Worm (Caenorhabditis elegans) whole organism, L4 larva: ENCODE measurements around the gene ubh-3.

Experiments used
- D1046.2 ChIP-seq: fragments of 200-800 bp; sonication (Bioruptor generic); IDR thresholded peaks from 2 replicates; pipeline ENCODE4 v1.3.6; 2022; ENCODE audit warnings: missing genetic modification characterization, missing compliant biosample characterization
- F26F4.8 ChIP-seq: fragments of 200-800 bp; sonication (Bioruptor generic); conservative IDR thresholded peaks from 2 replicates; pipeline ENCODE4 v1.3.6; 2022; ENCODE audit warnings: missing genetic modification characterization, missing compliant biosample characterization
- T26A8.4 ChIP-seq: fragments of 200-800 bp; sonication (Bioruptor generic); IDR thresholded peaks from 2 replicates; pipeline ENCODE4 v1.3.6; 2022; ENCODE audit warnings: missing genetic modification characterization, missing compliant biosample characterization
- Y5F2A.4 ChIP-seq: fragments of 200-800 bp; sonication (Bioruptor generic); optimal IDR thresholded peaks from 2 replicates; lab custom pipeline; 2018; ENCODE audit warnings: mild to moderate bottlenecking, missing genetic modification characterization, missing compliant biosample characterization
- Y75B8A.6 ChIP-seq: fragments of 200-800 bp; sonication (Bioruptor generic); IDR thresholded peaks from 2 replicates; pipeline ENCODE4 v1.3.6; 2022; ENCODE audit warnings: missing genetic modification reagents, missing genetic modification characterization, missing compliant biosample characterization
- ZK546.5 ChIP-seq, 2 experiments: sonication (generic microtip); optimal IDR thresholded peaks; 2 replicates each; lab custom pipeline; 2017; ENCODE audit warnings: missing biosample characterization in 2 of 2, missing genetic modification characterization in 2 of 2
- attf-4 ChIP-seq: sonication (generic microtip); optimal IDR thresholded peaks from 3 replicates; lab custom pipeline; 2017; ENCODE audit warnings: missing biosample characterization, missing genetic modification characterization
- ceh-82 ChIP-seq: sonication (generic microtip); optimal IDR thresholded peaks from 2 replicates; lab custom pipeline; 2017; ENCODE audit warnings: missing biosample characterization, missing genetic modification characterization
- ctbp-1 ChIP-seq: fragments of 200-800 bp; sonication (Bioruptor generic); IDR thresholded peaks from 2 replicates; pipeline ENCODE4 v1.3.6; 2022; ENCODE audit warnings: missing genetic modification reagents, missing genetic modification characterization, missing compliant biosample characterization
- dmd-6 ChIP-seq: fragments of 200-800 bp; sonication (Bioruptor generic); IDR thresholded peaks from 2 replicates; pipeline ENCODE4 v1.3.6; 2022; ENCODE audit warnings: missing genetic modification reagents, missing genetic modification characterization, missing compliant biosample characterization
- dmd-8 ChIP-seq: fragments of 200-800 bp; sonication (Bioruptor generic); IDR thresholded peaks from 2 replicates; pipeline ENCODE4 v1.3.6; 2022; ENCODE audit warnings: missing genetic modification characterization, missing compliant biosample characterization
- hlh-11 ChIP-seq: fragments of 200-800 bp; sonication (Bioruptor generic); optimal IDR thresholded peaks from 2 replicates; lab custom pipeline; 2018; ENCODE audit warnings: mild to moderate bottlenecking, missing genetic modification characterization, missing compliant biosample characterization
- hmg-1.1 ChIP-seq: fragments of 200-800 bp; sonication (Bioruptor generic); IDR thresholded peaks from 2 replicates; pipeline ENCODE4 v1.3.6; 2022; ENCODE audit warnings: missing genetic modification reagents, missing genetic modification characterization, missing compliant biosample characterization
- jun-1 ChIP-seq: fragments of 150-350 bp; optimal IDR thresholded peaks from 2 replicates; lab custom pipeline; 2014; ENCODE audit warnings: missing biosample characterization, missing genetic modification reagents, missing genetic modification characterization
- lin-38 ChIP-seq: fragments of 200-800 bp; sonication (Bioruptor generic); IDR thresholded peaks from 2 replicates; pipeline ENCODE4 v1.3.6; 2022; ENCODE audit warnings: missing genetic modification reagents, missing genetic modification characterization, missing compliant biosample characterization
- lin-39 ChIP-seq: fragments of 150-350 bp; optimal IDR thresholded peaks from 2 replicates; lab custom pipeline; 2014; ENCODE audit warnings: missing biosample characterization, missing genetic modification reagents, missing genetic modification characterization
- mdl-1 ChIP-seq, 2 experiments: fragments of 150-350 bp in 1 of 2; sonication (generic microtip) in 1 of 2; optimal IDR thresholded peaks; 2 replicates each; lab custom pipeline; 2014 to 2017; ENCODE audit warnings: missing biosample characterization in 2 of 2, missing genetic modification characterization in 2 of 2
- mdt-29 ChIP-seq: fragments of 200-800 bp; sonication (Bioruptor generic); IDR thresholded peaks from 2 replicates; pipeline ENCODE4 v1.3.6; 2022; ENCODE audit warnings: missing genetic modification reagents, missing genetic modification characterization, missing compliant biosample characterization
- mep-1 ChIP-seq: fragments of 150-350 bp; sonication (generic microtip); optimal IDR thresholded peaks from 3 replicates; lab custom pipeline; 2014; ENCODE audit warnings: missing biosample characterization, missing genetic modification characterization
- mes-2 ChIP-seq: sonication (generic microtip); optimal IDR thresholded peaks from 2 replicates; lab custom pipeline; 2016; ENCODE audit warnings: missing genotype, mild to moderate bottlenecking, missing genetic modification characterization, missing compliant biosample characterization; ENCODE audit not compliant: poor library complexity, severe bottlenecking
- mxl-2 ChIP-seq: fragments of 200-800 bp; sonication (Bioruptor generic); conservative IDR thresholded peaks from 2 replicates; pipeline ENCODE4 v1.3.6; 2022; ENCODE audit warnings: missing genetic modification reagents, missing genetic modification characterization, missing compliant biosample characterization
- mxl-3 ChIP-seq: fragments of 200-800 bp; sonication (Bioruptor generic); optimal IDR thresholded peaks from 2 replicates; lab custom pipeline; 2018; ENCODE audit warnings: mild to moderate bottlenecking, missing genetic modification characterization, missing compliant biosample characterization
- nhr-10 ChIP-seq: fragments of 150-350 bp; optimal IDR thresholded peaks from 2 replicates; lab custom pipeline; 2014; ENCODE audit warnings: missing biosample characterization, missing genetic modification characterization
- nhr-11 ChIP-seq: fragments of 150-350 bp; optimal IDR thresholded peaks from 2 replicates; lab custom pipeline; 2014; ENCODE audit warnings: missing biosample characterization, missing genetic modification characterization
- nhr-28 ChIP-seq: fragments of 150-350 bp; optimal IDR thresholded peaks from 2 replicates; lab custom pipeline; 2014; ENCODE audit warnings: missing biosample characterization, missing genetic modification characterization
- nhr-41 ChIP-seq: fragments of 200-800 bp; sonication (Bioruptor generic); IDR thresholded peaks from 2 replicates; pipeline ENCODE4 v1.3.6; 2022; ENCODE audit warnings: missing genetic modification reagents, missing genetic modification characterization, missing compliant biosample characterization
- nhr-48 ChIP-seq: sonication (generic microtip); optimal IDR thresholded peaks from 2 replicates; lab custom pipeline; 2016; ENCODE audit warnings: mild to moderate bottlenecking, missing genetic modification characterization, missing compliant biosample characterization
- nhr-76 ChIP-seq: fragments of 150-350 bp; optimal IDR thresholded peaks from 2 replicates; lab custom pipeline; 2014; ENCODE audit warnings: missing biosample characterization, missing genetic modification characterization
- nhr-77 ChIP-seq: fragments of 150-350 bp; optimal IDR thresholded peaks from 2 replicates; lab custom pipeline; 2014; ENCODE audit warnings: missing biosample characterization, missing genetic modification characterization
- pqm-1 ChIP-seq: sonication (generic microtip); optimal IDR thresholded peaks from 2 replicates; lab custom pipeline; 2017; ENCODE audit warnings: missing biosample characterization, missing genetic modification characterization
- set-16 ChIP-seq: fragments of 200-800 bp; sonication (Bioruptor generic); IDR thresholded peaks from 2 replicates; pipeline ENCODE4 v1.3.6; 2022; ENCODE audit warnings: missing genetic modification reagents, missing genetic modification characterization, missing compliant biosample characterization
- snpc-1.2 ChIP-seq: fragments of 200-800 bp; sonication (Bioruptor generic); IDR thresholded peaks from 2 replicates; pipeline ENCODE4 v1.3.6; 2022; ENCODE audit warnings: missing genetic modification reagents, missing genetic modification characterization, missing compliant biosample characterization
- spr-1 ChIP-seq: sonication (generic microtip); optimal IDR thresholded peaks from 2 replicates; lab custom pipeline; 2016; ENCODE audit warnings: mild to moderate bottlenecking, missing genetic modification characterization, missing compliant biosample characterization
- spr-3 ChIP-seq: fragments of 200-800 bp; sonication (Bioruptor generic); optimal IDR thresholded peaks from 2 replicates; lab custom pipeline; 2018; ENCODE audit warnings: mild to moderate bottlenecking, missing genetic modification characterization, missing compliant biosample characterization
- unc-130 ChIP-seq: sonication (generic microtip); optimal IDR thresholded peaks from 2 replicates; lab custom pipeline; 2016; ENCODE audit warnings: missing genetic modification reagents, missing genetic modification characterization, missing compliant biosample characterization
- unc-39 ChIP-seq: sonication (generic microtip); optimal IDR thresholded peaks from 2 replicates; lab custom pipeline; 2017; ENCODE audit warnings: missing biosample characterization, missing genetic modification characterization
- unc-62 ChIP-seq, 3 experiments: fragments of 150-350 bp in 1 of 3; sonication (generic microtip); optimal IDR thresholded peaks in 2 of 3; peaks in 1 of 3; 1 replicate in 1 of 3; 2 replicates in 2 of 3; lab custom pipeline; 2014 to 2017; ENCODE audit warnings: missing biosample characterization in 3 of 3, missing genetic modification characterization in 3 of 3, missing genetic modification reagents in 3 of 3, missing genotype in 1 of 3

Gene ubh-3

DNA sequence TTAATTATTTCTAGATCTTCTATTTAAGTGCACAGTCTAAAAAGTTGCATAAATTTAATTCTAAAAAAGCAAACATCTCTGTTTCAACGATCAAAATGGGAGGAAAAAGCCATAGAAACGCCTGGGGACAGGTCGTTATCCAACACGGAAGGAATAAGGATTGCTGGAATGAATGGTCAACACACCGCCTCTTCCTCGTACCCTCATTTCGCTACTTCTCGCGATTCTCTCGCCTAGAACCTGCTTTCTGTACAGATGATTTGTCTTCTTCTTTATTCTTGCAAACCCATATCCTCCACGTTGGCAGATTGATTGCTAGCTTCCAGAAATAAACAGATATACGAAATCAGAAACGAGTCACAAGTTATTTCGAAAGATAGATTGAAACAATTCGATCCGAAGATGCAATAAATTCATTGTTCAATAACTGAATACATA lies 6.3 kb upstream of the ubh-3 start, which contains the start of gene dpy-11 (continued):
- peak; percentile 39 for TF ChIP-seq nhr-77 (tag; lab: Kevin White, UChicago)
- peak; percentile 12 for TF ChIP-seq spr-3 (GFP tag; lab: Kevin White, UChicago)
- no peak for TF ChIP-seq unc-130 (GFP tag; lab: Kevin White, UChicago)

DNA sequence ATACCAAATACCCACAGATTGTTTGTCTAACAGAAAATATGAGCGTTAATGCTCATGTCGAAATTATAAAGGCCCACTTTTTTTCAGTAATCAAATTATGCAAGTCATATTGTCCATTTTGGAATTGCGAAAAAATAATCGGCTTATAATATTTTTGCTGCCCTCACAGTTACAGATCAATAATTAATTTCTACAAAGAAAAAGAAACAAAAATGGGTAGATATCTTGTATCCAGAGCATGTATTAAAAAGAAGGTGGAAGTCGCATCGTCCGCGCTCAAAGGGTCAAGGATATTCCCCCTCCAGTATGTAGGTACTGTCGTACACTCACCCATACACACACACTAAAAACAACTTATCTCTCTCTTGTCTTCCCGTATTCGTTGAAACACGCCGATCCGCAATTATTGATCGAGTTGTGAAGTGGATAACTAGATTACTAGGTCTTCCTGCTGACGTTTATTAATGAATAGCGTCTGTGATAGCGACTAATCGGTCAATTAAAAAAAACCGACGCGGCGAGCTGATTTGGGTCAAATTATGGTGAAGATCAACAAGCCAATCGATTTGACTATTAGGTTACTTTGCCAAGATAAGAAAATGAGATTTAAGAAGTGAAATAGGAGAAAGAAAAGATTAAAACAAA lies 5.3 kb upstream of the ubh-3 start:
- TF ChIP-seq jun-1 (tag; lab: Kevin White, UChicago), result no peak
- TF ChIP-seq unc-62 (GFP tag; optimal IDR thresholded peaks at IDR 0.05 in 1 of 2; lab: Kevin White, UChicago), result peak in 1 of 2 experiments; percentile 95
- no peak for TF ChIP-seq unc-62 (tag; optimal IDR thresholded peaks at IDR 0.05; lab: Kevin White, UChicago)

DNA sequence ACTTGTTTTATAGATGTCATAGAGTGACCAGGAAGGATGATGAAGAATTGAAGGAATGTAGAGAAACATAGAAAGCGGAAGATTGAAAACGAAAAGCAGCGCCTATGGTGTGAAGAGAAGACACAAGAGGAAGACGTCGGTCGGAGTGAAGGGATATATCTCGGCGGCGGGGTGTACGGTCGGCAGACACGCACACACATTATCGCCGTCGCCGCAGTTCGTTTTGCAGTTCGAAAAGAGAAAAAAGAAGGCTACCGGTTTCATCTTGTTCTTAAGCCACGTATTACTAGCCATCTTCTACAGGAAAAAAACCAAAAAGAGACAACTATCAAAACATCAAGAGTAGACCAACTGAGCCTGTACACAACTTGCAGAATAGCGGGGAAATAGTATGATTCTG lies 4.8 kb upstream of the ubh-3 start:
- TF ChIP-seq hlh-11 (peak; percentile 29), mes-2 (no peak), nhr-48 (tag; lab: Kevin White, UChicago) (peak; percentile 2), mep-1 (tag; lab: Kevin White, UChicago) (no peak), unc-39 (no peak), mdl-1 (tag; optimal IDR thresholded peaks at IDR 0.05; lab: Kevin White, UChicago) (no peak), spr-3 (GFP tag; lab: Kevin White, UChicago) (no peak), nhr-28 (peak; percentile 6), mxl-2 (GFP tag; lab: Robert Waterston, UW) (no peak), mdt-29 (no peak), set-16 (GFP tag; lab: Robert Waterston, UW) (0 out of 2 replicates have a peak, but pooled peaks have one; percentile 8), lin-38 (GFP tag; lab: Robert Waterston, UW) (peak; percentile 17; the same call in 1 of the 2 replicates), ctbp-1 (GFP tag; lab: Robert Waterston, UW) (0 out of 2 replicates have a peak, but pooled peaks have one; percentile 7), mxl-3 (GFP tag; lab: Kevin White, UChicago) (peak; percentile 63)

DNA sequence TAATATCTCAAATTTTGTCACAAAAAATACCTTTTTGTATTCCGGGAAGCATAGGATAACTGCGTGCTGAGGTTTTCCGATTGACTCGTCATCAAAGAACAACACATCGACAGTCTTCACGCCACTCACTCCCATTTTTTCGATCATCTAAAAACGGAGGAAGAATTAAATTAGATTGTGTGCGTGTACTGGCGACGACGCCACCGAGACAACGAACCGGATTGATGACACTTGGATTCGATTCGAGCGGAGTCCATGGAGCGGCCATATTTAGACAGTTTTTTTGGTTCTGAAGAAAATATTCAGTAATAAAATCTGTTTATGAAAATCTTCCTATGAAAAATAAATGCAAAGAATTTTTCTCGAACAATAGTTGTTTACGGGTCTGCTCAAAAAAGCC lies 2.5 kb upstream of the ubh-3 start, which contains the start of gene ubh-1:
TSS of gene ubh-1 (minus strand) at position 289 of the 400 bp plus-strand sequence.
- TF ChIP-seq mep-1 (tag; lab: Kevin White, UChicago) (no peak), ceh-82 (tag; lab: Kevin White, UChicago) (no peak), Y75B8A.6 (no peak), spr-1 (no peak), hmg-1.1 (GFP tag; lab: Robert Waterston, UW) (no peak), snpc-1.2 (GFP tag; lab: Robert Waterston, UW) (no peak), mes-2 (peak; percentile 25), T26A8.4 (GFP tag; lab: Robert Waterston, UW) (peak; percentile 46), unc-62 (GFP tag; optimal IDR thresholded peaks at IDR 0.05 in 1 of 2; lab: Kevin White, UChicago) (peak in 1 of 2 experiments; percentile 96), unc-62 (tag; optimal IDR thresholded peaks at IDR 0.05; lab: Kevin White, UChicago) (no peak), Y5F2A.4 (GFP tag; lab: Kevin White, UChicago) (no peak), ZK546.5 (tag; optimal IDR thresholded peaks at IDR 0.05; lab: Kevin White, UChicago) (no peak), pqm-1 (tag; lab: Kevin White, UChicago) (no peak), nhr-11 (tag; lab: Kevin White, UChicago) (no peak), nhr-41 (no peak), dmd-8 (no peak), nhr-76 (no peak), attf-4 (tag; lab: Kevin White, UChicago) (no peak), nhr-10 (tag; lab: Kevin White, UChicago) (no peak), D1046.2 (no peak), mdl-1 (tag; optimal IDR thresholded peaks at IDR 0.05; lab: Kevin White, UChicago) (no peak), lin-39 (tag; lab: Kevin White, UChicago) (no peak), F26F4.8 (GFP tag; lab: Robert Waterston, UW) (no peak), dmd-6 (no peak)
